Worm (Caenorhabditis elegans): Measurements from ENCODE around the gene T04F3.1.

T04F3.1 gene

ce11 chrV:11733460-11733859 is 6.4 kb upstream of the T04F3.1 start, which contains the start of gene npp-22:
Gene npp-22 (minus strand): TSS chrV:11733472.
- no peak for TF ChIP-seq nhr-84 (tag; optimal IDR thresholded peaks at IDR 0.05)
- TF ChIP-seq efl-1 (optimal IDR thresholded peaks at IDR 0.05), result peak; percentile 96 to 99
- TF ChIP-seq efl-1 (GFP tag; optimal IDR thresholded peaks at IDR 0.05 in 1 of 2), result peak; percentile 96 to 100
- no peak for TF ChIP-seq fkh-8 (tag; optimal IDR thresholded peaks at IDR 0.05)
- no peak for TF ChIP-seq ceh-8 (GFP tag; optimal IDR thresholded peaks at IDR 0.05)
- no peak for TF ChIP-seq pax-3 (tag; optimal IDR thresholded peaks at IDR 0.05)
- peak; percentile 65 for TF ChIP-seq nhr-85 (tag)
- TF ChIP-seq grh-1 (GFP tag; IDR thresholded peaks at IDR 0.05), result no peak
- TF ChIP-seq vab-15 (tag; optimal IDR thresholded peaks at IDR 0.05), result no peak
- no peak for TF ChIP-seq nhr-11 (tag; optimal IDR thresholded peaks at IDR 0.05)
- TF ChIP-seq lin-35 (GFP tag; optimal IDR thresholded peaks at IDR 0.05), result peak; percentile 94 to 97
- peak; percentile 17 to 54 (median 32) for TF ChIP-seq ceh-82 (tag; optimal IDR thresholded peaks at IDR 0.05)
- no peak for TF ChIP-seq ces-1 (GFP tag; optimal IDR thresholded peaks at IDR 0.05)
- TF ChIP-seq ceh-90 (tag; optimal IDR thresholded peaks at IDR 0.05), result no peak
- no peak for TF ChIP-seq ets-5 (GFP tag; IDR thresholded peaks at IDR 0.05)
- peak; percentile 45 for TF ChIP-seq mep-1 (tag; optimal IDR thresholded peaks at IDR 0.05)
- TF ChIP-seq nhr-237 (tag; optimal IDR thresholded peaks at IDR 0.05), result no peak
- no peak for TF ChIP-seq elt-2 (tag; optimal IDR thresholded peaks at IDR 0.05)
- TF ChIP-seq mef-2 (tag; optimal IDR thresholded peaks at IDR 0.05), result no peak
- TF ChIP-seq isw-1 (GFP tag; IDR thresholded peaks at IDR 0.05), result peak; percentile 30; the same call in 1 of the 2 replicates
- TF ChIP-seq ceh-88 (GFP tag; IDR thresholded peaks at IDR 0.05), result no peak
- TF ChIP-seq aha-1 (tag; optimal IDR thresholded peaks at IDR 0.05), result no peak
- TF ChIP-seq pqm-1 (tag; optimal IDR thresholded peaks at IDR 0.05), result no peak
- peak; percentile 30 for TF ChIP-seq F16B12.6 (tag; optimal IDR thresholded peaks at IDR 0.05)
- TF ChIP-seq egl-13 (tag; optimal IDR thresholded peaks at IDR 0.05), result no peak
- no peak for TF ChIP-seq ama-1 (optimal IDR thresholded peaks at IDR 0.05)
- TF ChIP-seq zag-1 (tag; optimal IDR thresholded peaks at IDR 0.05), result no peak
- no peak for TF ChIP-seq unc-30 (tag; optimal IDR thresholded peaks at IDR 0.05)
- no peak for TF ChIP-seq lir-3 (tag; optimal IDR thresholded peaks at IDR 0.05; ENCODE audit: poor library complexity)
- no peak for TF ChIP-seq jun-1 (tag; optimal IDR thresholded peaks at IDR 0.05)
- peak; percentile 66 for TF ChIP-seq swsn-7 (tag; optimal IDR thresholded peaks at IDR 0.05)
- no peak for TF ChIP-seq nhr-28 (tag; optimal IDR thresholded peaks at IDR 0.05)
- TF ChIP-seq unc-98 (GFP tag; IDR thresholded peaks at IDR 0.05), result no peak
- peak; percentile 63 for TF ChIP-seq lin-14 (GFP tag; optimal IDR thresholded peaks at IDR 0.05)
- no peak for TF ChIP-seq zip-4 (GFP tag; optimal IDR thresholded peaks at IDR 0.05)
- TF ChIP-seq C16A3.4 (tag; optimal IDR thresholded peaks at IDR 0.05), result peak; percentile 65
- peak; percentile 68 for TF ChIP-seq nhr-47 (tag; optimal IDR thresholded peaks at IDR 0.05)
- no peak for TF ChIP-seq efl-3 (GFP tag; optimal IDR thresholded peaks at IDR 0.05)
- TF ChIP-seq lsy-2 (tag; optimal IDR thresholded peaks at IDR 0.05), result peak; percentile 72 to 84
- TF ChIP-seq nhr-12 (tag; optimal IDR thresholded peaks at IDR 0.05), result no peak
- no peak for TF ChIP-seq lin-39 (tag; optimal IDR thresholded peaks at IDR 0.05)
- TF ChIP-seq snu-23 (GFP tag; optimal IDR thresholded peaks at IDR 0.05), result peak; percentile 56
- no peak for TF ChIP-seq C34B4.2 (tag; optimal IDR thresholded peaks at IDR 0.05)
- peak in 1 of 2 experiments; percentile 30 for TF ChIP-seq mdl-1 (tag; optimal IDR thresholded peaks at IDR 0.05)
- peak; percentile 33 for TF ChIP-seq unc-86 (tag; optimal IDR thresholded peaks at IDR 0.05)
- TF ChIP-seq nhr-71 (tag; optimal IDR thresholded peaks at IDR 0.05), result peak; percentile 72
- no peak for TF ChIP-seq tlp-1 (tag; optimal IDR thresholded peaks at IDR 0.05)
- no peak for TF ChIP-seq irx-1 (tag; optimal IDR thresholded peaks at IDR 0.05)
- no peak for TF ChIP-seq egl-27 (tag; optimal IDR thresholded peaks at IDR 0.05)
- TF ChIP-seq blmp-1 (tag; optimal IDR thresholded peaks at IDR 0.05), result peak; percentile 64
- TF ChIP-seq lin-15B (tag; optimal IDR thresholded peaks at IDR 0.05), result peak; percentile 77
- no peak for TF ChIP-seq pag-3 (tag; optimal IDR thresholded peaks at IDR 0.05; ENCODE audit: borderline replicate concordance, insufficient read depth)
- no peak for TF ChIP-seq hlh-4 (tag; optimal IDR thresholded peaks at IDR 0.05)
- no peak for TF ChIP-seq unc-62 (GFP tag; optimal IDR thresholded peaks at IDR 0.05)
- TF ChIP-seq aly-2 (tag; optimal IDR thresholded peaks at IDR 0.05), result no peak
